Worm (Caenorhabditis elegans): ENCODE measurements around the gene flp-14.
A peak's percentile ranks its signal among the peaks of the same experiment; 100 is the strongest.

flp-14 gene

DNA sequence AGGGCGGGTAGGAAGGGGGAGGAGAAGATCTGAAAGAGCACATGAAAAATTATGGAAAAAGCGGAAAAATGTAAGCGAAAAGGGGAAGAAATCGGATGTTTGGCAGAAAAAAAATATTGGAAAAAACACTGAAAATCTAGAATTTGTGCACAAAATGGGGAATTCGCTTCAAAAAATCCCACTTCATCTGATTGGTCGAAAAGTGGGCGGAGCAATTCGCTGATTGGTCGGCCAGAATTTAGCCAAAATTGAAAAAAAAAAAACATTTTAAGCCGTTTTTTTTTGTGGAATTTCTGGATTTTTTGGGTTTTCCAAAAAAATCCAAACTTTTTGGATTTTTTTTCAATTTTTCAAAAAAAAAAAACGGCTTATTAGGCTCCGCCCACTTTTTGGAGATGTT lies 10.5 kb downstream of the flp-14 start:
- TF ChIP-seq elt-3 (tag; optimal IDR thresholded peaks at IDR 0.05) (no peak), mab-5 (tag; optimal IDR thresholded peaks at IDR 0.05) (no peak), nhr-76 (tag; optimal IDR thresholded peaks at IDR 0.05) (no peak), nhr-28 (tag; optimal IDR thresholded peaks at IDR 0.05) (no peak)

DNA sequence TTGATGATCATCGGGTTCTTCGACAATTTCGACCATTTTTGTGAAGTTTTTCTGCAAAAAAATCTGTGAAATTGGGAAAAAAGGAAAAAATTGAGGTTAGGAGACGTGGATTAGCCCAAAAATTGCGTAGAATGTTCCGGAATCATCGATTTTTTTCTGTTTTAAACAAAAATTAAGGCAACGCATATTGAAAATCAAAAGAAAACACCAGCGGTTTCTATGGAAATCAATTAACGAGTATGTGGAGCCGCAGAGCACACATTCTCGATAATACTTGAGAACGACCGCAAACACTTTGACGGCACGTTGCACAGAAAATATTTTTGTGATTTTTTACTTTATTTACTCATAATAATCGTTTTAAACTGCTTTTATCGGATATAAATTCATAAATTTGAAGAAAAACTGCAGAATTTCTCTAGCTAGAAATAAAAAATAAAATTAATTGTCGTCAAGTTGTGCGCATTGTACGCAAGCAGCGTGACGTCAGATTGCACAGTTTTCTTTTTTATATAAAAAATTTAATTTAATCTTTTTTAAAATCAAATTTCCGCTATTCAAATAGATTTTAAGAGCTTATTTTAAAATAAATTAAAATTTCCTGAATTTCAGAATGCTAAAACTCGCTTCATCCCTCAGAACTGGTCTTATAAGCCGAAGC lies 15.8 kb downstream of the flp-14 start, which contains the start of the genes npp-25 and mrps-10:
TSS of gene npp-25 (minus strand) at position 51 of the 661 bp plus-strand sequence.
TSS of gene mrps-10 (plus strand) at position 611 of the 661 bp plus-strand sequence.
- TF ChIP-seq unc-120 (tag; optimal IDR thresholded peaks at IDR 0.05; ENCODE audit: poor library complexity, severe bottlenecking) (no peak), lsy-2 (tag; optimal IDR thresholded peaks at IDR 0.05) (peak; percentile 32), ces-1 (GFP tag; optimal IDR thresholded peaks at IDR 0.05) (peak; percentile 56)

DNA sequence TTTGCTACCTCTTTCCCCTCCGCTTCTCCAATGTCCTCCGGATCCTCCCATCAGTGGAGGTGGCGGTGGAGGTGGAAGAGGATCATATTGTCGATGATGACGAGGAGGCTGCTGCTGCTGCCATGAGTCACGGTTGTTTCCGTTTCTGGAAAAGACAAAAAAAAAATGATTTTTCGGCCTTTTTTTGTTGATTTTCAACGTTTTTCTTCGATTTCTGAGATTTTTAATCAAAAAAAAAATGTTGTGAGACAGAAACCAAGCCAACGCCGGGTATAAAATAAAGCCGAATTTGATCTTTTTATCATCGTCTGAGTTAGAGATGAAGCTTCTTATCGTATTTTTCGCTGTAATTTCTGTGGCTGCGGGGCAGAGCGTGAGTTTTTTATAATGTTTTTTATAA lies 19.3 kb downstream of the flp-14 start, which contains the start of gene Y37D8A.19:
TSS of gene Y37D8A.19 (plus strand) at position 301 of the 400 bp plus-strand sequence.
- no peak for TF ChIP-seq ham-2 (GFP tag; optimal IDR thresholded peaks at IDR 0.05)
- no peak for TF ChIP-seq nhr-28 (tag; optimal IDR thresholded peaks at IDR 0.05)
- no peak for TF ChIP-seq elt-3 (tag; optimal IDR thresholded peaks at IDR 0.05)
- no peak for TF ChIP-seq flh-1 (GFP tag; optimal IDR thresholded peaks at IDR 0.05)
- no peak for TF ChIP-seq mab-5 (tag; optimal IDR thresholded peaks at IDR 0.05)
- no peak for TF ChIP-seq ces-1 (GFP tag; optimal IDR thresholded peaks at IDR 0.05)
- no peak for TF ChIP-seq ztf-11 (tag; optimal IDR thresholded peaks at IDR 0.05)
- TF ChIP-seq blmp-1 (tag; optimal IDR thresholded peaks at IDR 0.05) = no peak
- TF ChIP-seq unc-120 (tag; optimal IDR thresholded peaks at IDR 0.05; ENCODE audit: poor library complexity, severe bottlenecking) = no peak
- no peak for TF ChIP-seq cnd-1 (tag; optimal IDR thresholded peaks at IDR 0.05)
- no peak for TF ChIP-seq ceh-39 (tag; optimal IDR thresholded peaks at IDR 0.05)
- no peak for TF ChIP-seq drap-1 (GFP tag; optimal IDR thresholded peaks at IDR 0.05)
- TF ChIP-seq lin-32 (GFP tag; optimal IDR thresholded peaks at IDR 0.05) = no peak
- TF ChIP-seq unc-39 (tag; optimal IDR thresholded peaks at IDR 0.05) = no peak
- TF ChIP-seq lin-13 (tag; optimal IDR thresholded peaks at IDR 0.05) = no peak
- TF ChIP-seq tbx-8 (GFP tag; optimal IDR thresholded peaks at IDR 0.05) = no peak
- TF ChIP-seq nhr-2 (tag; optimal IDR thresholded peaks at IDR 0.05) = no peak
- no peak for TF ChIP-seq unc-62 (GFP tag; optimal IDR thresholded peaks at IDR 0.05)
- TF ChIP-seq sem-2 (GFP tag; optimal IDR thresholded peaks at IDR 0.05) = no peak
- no peak for TF ChIP-seq ceh-43 (GFP tag; optimal IDR thresholded peaks at IDR 0.05)

DNA sequence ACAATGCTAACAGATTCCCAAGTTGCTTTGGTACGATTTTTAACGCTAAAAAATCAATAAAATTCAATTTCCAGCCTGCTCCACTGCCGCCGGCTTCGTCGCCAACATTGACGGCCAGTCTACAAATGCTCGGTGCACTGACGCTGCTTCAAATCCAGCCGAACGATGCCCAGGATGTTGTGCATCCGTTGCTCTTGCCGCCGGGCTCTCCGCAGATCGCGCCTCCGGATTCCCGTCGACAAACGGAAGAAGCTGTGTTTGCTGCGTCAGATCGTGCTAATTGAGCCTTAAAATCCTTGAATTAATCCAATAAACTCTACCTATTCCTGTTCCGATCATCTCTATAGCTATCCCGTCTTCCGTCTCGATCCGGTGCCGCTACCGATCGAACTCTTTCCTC lies 20.8 kb downstream of the flp-14 start:
- TF ChIP-seq elt-3 (tag; optimal IDR thresholded peaks at IDR 0.05) (no peak), ceh-43 (GFP tag; optimal IDR thresholded peaks at IDR 0.05) (no peak), drap-1 (GFP tag; optimal IDR thresholded peaks at IDR 0.05) (no peak), snpc-4 (tag; optimal IDR thresholded peaks at IDR 0.05) (no peak)

DNA sequence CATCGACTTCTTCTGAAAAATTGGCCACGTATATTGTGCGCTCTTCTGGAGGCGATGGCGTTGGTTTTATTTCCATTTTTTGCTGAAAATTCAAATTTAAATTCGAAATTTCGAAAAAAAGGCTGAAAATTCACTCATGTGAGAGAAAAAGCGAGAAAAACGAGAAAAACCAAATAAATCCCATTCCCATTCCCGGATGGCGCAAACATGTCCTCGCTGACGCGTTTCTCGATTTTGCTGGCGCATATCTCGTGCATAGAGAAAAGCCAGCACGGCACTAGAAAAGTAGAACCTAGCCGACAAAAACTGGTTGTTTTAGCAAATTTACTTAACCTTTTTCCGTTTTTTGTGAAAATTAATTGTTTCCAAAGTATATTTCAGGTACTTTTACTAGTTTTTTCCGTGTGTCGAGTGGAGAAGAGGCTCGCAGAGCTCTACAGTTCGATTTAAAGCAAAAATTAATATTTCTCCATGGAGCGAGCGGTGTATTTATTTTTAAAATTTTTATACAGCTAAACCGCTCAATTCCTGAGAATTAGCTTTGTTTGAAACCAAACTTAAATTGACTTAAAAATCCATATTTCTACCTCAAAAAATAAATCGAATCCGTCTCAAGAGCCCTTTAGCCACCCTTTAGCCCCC lies 21.6 kb downstream of the flp-14 start, which contains the start of gene rbm-7:
TSS of gene rbm-7 (minus strand) at position 82 of the 642 bp plus-strand sequence.
- TF ChIP-seq nhr-12 (tag; optimal IDR thresholded peaks at IDR 0.05) = no peak
- TF ChIP-seq unc-39 (tag; optimal IDR thresholded peaks at IDR 0.05) = no peak
- TF ChIP-seq nhr-76 (tag; optimal IDR thresholded peaks at IDR 0.05) = no peak
- TF ChIP-seq elt-1 (tag; optimal IDR thresholded peaks at IDR 0.05; ENCODE audit: borderline replicate concordance, insufficient read depth) = no peak
- no peak for TF ChIP-seq zip-8 (tag; optimal IDR thresholded peaks at IDR 0.05)
- no peak for TF ChIP-seq drap-1 (GFP tag; optimal IDR thresholded peaks at IDR 0.05)
- no peak for TF ChIP-seq elt-3 (tag; optimal IDR thresholded peaks at IDR 0.05)
- TF ChIP-seq pha-4 (tag; optimal IDR thresholded peaks at IDR 0.05) = peak; percentile 42
- no peak for TF ChIP-seq lin-32 (GFP tag; optimal IDR thresholded peaks at IDR 0.05)
- TF ChIP-seq mab-5 (tag; optimal IDR thresholded peaks at IDR 0.05) = no peak
- peak; percentile 77 for TF ChIP-seq unc-120 (tag; optimal IDR thresholded peaks at IDR 0.05; ENCODE audit: poor library complexity, severe bottlenecking)
- TF ChIP-seq tbx-8 (GFP tag; optimal IDR thresholded peaks at IDR 0.05) = no peak
- no peak for TF ChIP-seq ceh-83 (GFP tag; optimal IDR thresholded peaks at IDR 0.05)
- TF ChIP-seq nhr-237 (tag; optimal IDR thresholded peaks at IDR 0.05) = peak; percentile 19
- no peak for TF ChIP-seq unc-62 (GFP tag; optimal IDR thresholded peaks at IDR 0.05)
- TF ChIP-seq nhr-2 (tag; optimal IDR thresholded peaks at IDR 0.05) = no peak
- no peak for TF ChIP-seq ceh-43 (GFP tag; optimal IDR thresholded peaks at IDR 0.05)
- TF ChIP-seq sem-2 (GFP tag; optimal IDR thresholded peaks at IDR 0.05) = no peak
- TF ChIP-seq snpc-4 (tag; optimal IDR thresholded peaks at IDR 0.05) = no peak
- TF ChIP-seq nhr-28 (tag; optimal IDR thresholded peaks at IDR 0.05) = no peak
- TF ChIP-seq blmp-1 (tag; optimal IDR thresholded peaks at IDR 0.05) = no peak
- TF ChIP-seq ceh-39 (tag; optimal IDR thresholded peaks at IDR 0.05) = no peak
- TF ChIP-seq bed-3 (GFP tag; optimal IDR thresholded peaks at IDR 0.05) = no peak
- peak; percentile 15 for TF ChIP-seq sptf-1 (tag; optimal IDR thresholded peaks at IDR 0.05)
- TF ChIP-seq M03D4.4 (tag; optimal IDR thresholded peaks at IDR 0.05) = no peak
- TF ChIP-seq hlh-1 (tag; optimal IDR thresholded peaks at IDR 0.05) = no peak
- no peak for TF ChIP-seq ces-1 (GFP tag; optimal IDR thresholded peaks at IDR 0.05)
- no peak for TF ChIP-seq ztf-11 (tag; optimal IDR thresholded peaks at IDR 0.05)
- peak; percentile 53 for TF ChIP-seq lsy-2 (tag; optimal IDR thresholded peaks at IDR 0.05)
- no peak for TF ChIP-seq cnd-1 (tag; optimal IDR thresholded peaks at IDR 0.05)
- peak; percentile 79 for TF ChIP-seq mep-1 (tag; optimal IDR thresholded peaks at IDR 0.05)
- peak; percentile 79 for TF ChIP-seq lin-13 (tag; optimal IDR thresholded peaks at IDR 0.05)
- no peak for TF ChIP-seq flh-1 (GFP tag; optimal IDR thresholded peaks at IDR 0.05)
